Worm (Caenorhabditis elegans): ENCODE data around the gene C36H8.1.

DNA sequence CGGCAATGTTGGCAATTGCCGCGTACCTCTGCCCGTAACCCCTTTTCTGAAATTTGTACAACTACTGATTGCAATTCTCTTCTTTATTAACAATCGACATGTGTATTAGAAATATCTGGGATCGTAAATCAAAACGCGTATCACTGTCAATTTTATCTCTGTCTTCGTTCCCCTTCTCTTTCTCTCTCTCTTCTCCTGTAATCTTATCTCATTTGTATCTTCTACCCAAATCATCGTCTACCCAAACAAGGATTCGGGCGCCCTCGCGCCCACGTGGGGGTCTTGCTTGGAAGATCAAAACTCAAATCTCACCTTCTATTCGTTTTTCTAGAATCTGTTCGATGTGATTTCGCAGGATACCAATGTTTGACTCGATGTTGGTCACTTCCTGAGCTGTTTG lies 33.6 kb downstream of the C36H8.1 start, which contains the start of gene C27D8.2:
- TF ChIP-seq flt-1 (GFP tag; IDR thresholded peaks at IDR 0.05) (no peak), ama-1 (optimal IDR thresholded peaks at IDR 0.05) (no peak), hmg-4 (GFP tag; optimal IDR thresholded peaks at IDR 0.05) (no peak), pes-1 (GFP tag; IDR thresholded peaks at IDR 0.05) (no peak), sea-1 (GFP tag; conservative IDR thresholded peaks at IDR 0.05) (no peak), ceh-13 (GFP tag; optimal IDR thresholded peaks at IDR 0.05) (no peak), tra-4 (tag; optimal IDR thresholded peaks at IDR 0.05) (no peak), B0310.2 (tag; optimal IDR thresholded peaks at IDR 0.05) (no peak), ceh-36 (tag; optimal IDR thresholded peaks at IDR 0.05) (no peak), hmbx-1 (tag; optimal IDR thresholded peaks at IDR 0.05) (no peak), ets-7 (tag; optimal IDR thresholded peaks at IDR 0.05) (no peak)

All from whole organism, early embryonic.